Worm (Caenorhabditis elegans) whole organism, L4/young adult: ENCODE data around the gene T07F12.4.

Experiments
- W03F9.2 ChIP-seq: fragments of 150-350 bp; optimal IDR thresholded peaks from 2 replicates; lab custom pipeline; 2014; ENCODE audit warnings: missing biosample characterization, missing genetic modification characterization
- dao-5 ChIP-seq: sonication (generic microtip); optimal IDR thresholded peaks from 2 replicates; lab custom pipeline; 2016; ENCODE audit warnings: missing genotype, missing genetic modification characterization, moderate library complexity, missing compliant biosample characterization
- him-1 ChIP-seq: sonication (generic microtip); optimal IDR thresholded peaks from 2 replicates; lab custom pipeline; 2016; ENCODE audit warnings: missing genotype, missing genetic modification reagents, missing genetic modification characterization, missing compliant biosample characterization

DNA sequence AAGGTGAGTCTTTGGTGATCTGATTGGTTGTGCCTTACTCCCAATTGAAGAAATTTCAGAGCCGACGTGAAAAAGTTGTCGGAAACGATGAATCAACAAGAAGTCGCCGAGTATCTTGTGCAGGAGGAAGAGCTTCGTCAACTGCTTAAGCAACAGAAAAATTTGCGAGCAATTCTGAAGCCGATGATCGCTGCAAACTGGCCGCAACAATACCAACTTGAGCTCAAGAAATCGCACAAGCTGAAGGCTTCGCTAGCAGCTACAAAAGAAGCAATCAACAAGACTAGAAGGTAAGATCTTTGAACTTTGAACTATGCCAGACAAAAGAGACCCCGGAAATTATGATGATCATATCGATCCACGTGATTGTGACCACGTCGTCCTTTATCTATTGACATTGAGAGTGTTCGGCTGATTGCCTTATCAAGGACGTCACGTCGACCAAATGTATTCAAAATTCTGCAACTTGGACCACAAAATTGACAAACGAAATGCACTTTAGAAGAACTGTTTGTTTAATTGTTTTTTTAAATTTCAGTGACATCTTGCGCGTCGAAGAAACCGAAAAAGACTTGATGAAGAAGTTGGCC lies 10.8 kb upstream of the T07F12.4 start:
- TF ChIP-seq dao-5 (no peak), him-1 (tag; lab: Kevin White, UChicago) (no peak), W03F9.2 (tag; lab: Kevin White, UChicago) (no peak)
